Fruit fly (Drosophila melanogaster) S2 (cell line): ENCODE results near the gene Pex1.

Experiments
- CG8478 ChIP-seq: fragments of >200 bp; optimal IDR thresholded peaks from 2 replicates; lab custom pipeline; 2018
- CTCF ChIP-seq, 2 experiments: fragments of >200 bp; optimal IDR thresholded peaks; 2 replicates each; lab custom pipeline; 2018

DNA sequence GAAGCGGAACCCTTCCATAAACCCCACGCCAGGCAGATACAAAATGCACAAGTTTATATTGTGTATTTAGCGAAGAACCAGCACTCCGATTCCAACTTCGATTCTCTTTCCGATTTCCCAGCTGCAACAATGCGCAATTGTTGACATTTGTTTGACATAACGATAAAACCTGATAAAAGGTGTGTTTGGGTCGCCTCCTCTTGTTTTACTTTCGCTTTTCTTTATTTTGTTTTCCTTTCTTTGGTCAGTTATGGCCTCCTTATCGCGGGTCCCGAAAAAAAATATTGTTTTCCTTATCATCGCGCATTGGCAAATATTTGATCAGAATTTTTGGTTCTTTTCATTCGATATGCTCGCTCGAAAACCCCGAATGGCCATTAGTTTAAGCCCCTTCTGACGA, 33.3 kb downstream of the Pex1 start:
- TF ChIP-seq CTCF (optimal IDR thresholded peaks at IDR 0.05; lab: Kevin White, UChicago) (no peak), CG8478 (lab: Kevin White, UChicago) (no peak)
